Worm (Caenorhabditis elegans): ENCODE results near the gene pisy-1.
"Not testable (repeated sequence)": the region's sequence is repeated elsewhere in the genome, so short reads cannot be mapped to it uniquely, and the experiment has no call there.

DNA sequence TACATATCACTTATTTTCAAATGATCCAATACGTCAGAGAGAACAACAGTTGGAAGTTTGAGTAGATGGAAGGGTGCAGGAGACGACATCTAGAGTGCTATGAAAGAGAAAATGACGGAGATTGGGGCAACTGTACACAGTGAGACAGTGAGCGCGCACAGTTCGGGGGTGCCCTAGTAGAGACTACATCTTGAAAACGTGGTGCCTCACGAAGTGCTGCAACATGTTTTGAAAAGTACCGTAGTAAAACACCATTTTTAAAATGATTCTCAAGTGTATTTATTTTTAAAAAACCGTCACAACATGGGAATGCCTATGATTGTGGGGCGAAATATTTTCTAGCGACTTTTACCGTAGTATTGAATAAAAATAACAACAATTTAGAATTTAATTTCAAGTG lies 15.6 kb upstream of the pisy-1 start, which contains the start of gene Y46G5A.39:
- TF ChIP-seq F23B12.7 (tag; optimal IDR thresholded peaks at IDR 0.05; ENCODE audit: insufficient read depth); B0261.1 (tag; optimal IDR thresholded peaks at IDR 0.05): not testable (repeated sequence)

Measured in whole organism, young adult.